Fruit fly (Drosophila melanogaster): ENCODE data around the gene CG33298.
A peak's percentile ranks its signal among the peaks of the same experiment; 100 is the strongest.

DNA sequence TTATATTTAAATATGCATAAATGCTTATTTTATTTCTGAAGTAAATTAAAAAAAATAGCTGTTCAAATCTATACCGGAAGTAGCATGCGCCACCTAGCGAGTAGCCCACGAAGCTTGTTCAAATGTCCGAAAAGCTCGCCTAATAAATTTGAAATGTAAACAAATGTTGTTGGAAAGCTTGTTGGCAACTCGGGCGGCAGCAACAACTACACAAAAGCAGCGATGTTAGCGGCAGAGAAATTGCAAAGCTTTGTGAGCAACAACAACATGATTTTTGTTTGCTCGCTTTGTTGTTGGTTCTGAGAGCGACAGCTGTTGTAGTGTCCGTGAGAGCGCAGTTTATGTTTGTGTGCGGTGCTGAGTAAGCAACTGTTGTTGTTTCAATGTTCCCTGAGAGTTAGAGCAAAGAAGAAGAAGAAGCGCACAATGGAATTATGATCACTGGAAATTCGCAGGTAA is 72.2 kb downstream of the CG33298 start:
- TF ChIP-seq usp (GFP tag; optimal IDR thresholded peaks at IDR 0.05) = no peak
- peak; percentile 30 for TF ChIP-seq Jra (GFP tag; optimal IDR thresholded peaks at IDR 0.05)
- no peak for TF ChIP-seq Vsx2 (GFP tag; optimal IDR thresholded peaks at IDR 0.05; ENCODE audit: partially characterized antibody)
- TF ChIP-seq br (GFP tag; optimal IDR thresholded peaks at IDR 0.05) = peak; percentile 89
- peak; percentile 92 for TF ChIP-seq h (GFP tag; optimal IDR thresholded peaks at IDR 0.05)
- no peak for TF ChIP-seq jim (GFP tag; optimal IDR thresholded peaks at IDR 0.05)
- TF ChIP-seq Dfd (GFP tag; optimal IDR thresholded peaks at IDR 0.05) = no peak
- TF ChIP-seq HLH106 (tag; optimal IDR thresholded peaks at IDR 0.05) = peak; percentile 80
- TF ChIP-seq OdsH (GFP tag; optimal IDR thresholded peaks at IDR 0.05) = peak; percentile 90
- no peak for TF ChIP-seq N (GFP tag; optimal IDR thresholded peaks at IDR 0.05)
- TF ChIP-seq sage (GFP tag; optimal IDR thresholded peaks at IDR 0.05) = peak; percentile 90
